Worm (Caenorhabditis elegans) whole organism, L1 larva: Measurements from ENCODE around the gene E01G4.6.
A peak's percentile ranks its signal among the peaks of the same experiment; 100 is the strongest.

Experiments used
- aha-1 ChIP-seq: fragments of 150-350 bp; optimal IDR thresholded peaks from 2 replicates; lab custom pipeline; 2014; ENCODE audit warnings: missing biosample characterization, missing genetic modification characterization
- ama-1 ChIP-seq: fragments of 150-350 bp; optimal IDR thresholded peaks from 2 replicates; lab custom pipeline; 2014
- blmp-1 ChIP-seq: fragments of 150-350 bp; optimal IDR thresholded peaks from 2 replicates; lab custom pipeline; 2014; ENCODE audit warnings: missing biosample characterization, missing genetic modification characterization
- ceh-63 ChIP-seq: fragments of 200-800 bp; sonication (Bioruptor generic); optimal IDR thresholded peaks from 2 replicates; lab custom pipeline; 2018; ENCODE audit warnings: mild to moderate bottlenecking, missing genetic modification characterization, missing compliant biosample characterization
- ceh-8 ChIP-seq: fragments of 200-800 bp; sonication (Bioruptor generic); optimal IDR thresholded peaks from 2 replicates; lab custom pipeline; 2018; ENCODE audit warnings: mild to moderate bottlenecking, missing genetic modification characterization, moderate library complexity, missing compliant biosample characterization
- ceh-88 ChIP-seq: fragments of 200-800 bp; sonication (Bioruptor generic); IDR thresholded peaks from 2 replicates; pipeline ENCODE4 v1.3.6; 2022; ENCODE audit warnings: missing genetic modification characterization, missing compliant biosample characterization
- ces-1 ChIP-seq: fragments of 150-350 bp; optimal IDR thresholded peaks from 2 replicates; lab custom pipeline; 2014; ENCODE audit warnings: missing biosample characterization, missing genetic modification reagents, missing genetic modification characterization
- efl-1 ChIP-seq, 4 experiments: fragments of 150-350 bp; optimal IDR thresholded peaks in 3 of 4; peaks in 1 of 4; 1 replicate in 1 of 4; 2 replicates in 3 of 4; lab custom pipeline; 2014; ENCODE audit warnings: missing biosample characterization in 2 of 4, missing genetic modification characterization in 2 of 4, missing genetic modification reagents in 2 of 4
- elt-2 ChIP-seq: sonication (generic microtip); optimal IDR thresholded peaks from 2 replicates; lab custom pipeline; 2016; ENCODE audit warnings: missing genetic modification characterization, mild to moderate bottlenecking, inconsistent platforms, missing compliant biosample characterization, missing genetic modification reagents
- fkh-10 ChIP-seq: sonication (generic microtip); optimal IDR thresholded peaks from 2 replicates; lab custom pipeline; 2017; ENCODE audit warnings: missing biosample characterization, missing genetic modification reagents, missing genetic modification characterization
- fkh-4 ChIP-seq: sonication (generic microtip); optimal IDR thresholded peaks from 2 replicates; lab custom pipeline; 2016; ENCODE audit warnings: missing compliant biosample characterization, missing genetic modification characterization, borderline replicate concordance
- fkh-8 ChIP-seq: sonication (generic microtip); optimal IDR thresholded peaks from 2 replicates; lab custom pipeline; 2016; ENCODE audit warnings: mild to moderate bottlenecking, missing genetic modification characterization, missing compliant biosample characterization
- hpl-2 ChIP-seq: fragments of 150-350 bp; optimal IDR thresholded peaks from 2 replicates; lab custom pipeline; 2014; ENCODE audit warnings: missing biosample characterization, missing genetic modification reagents, missing genetic modification characterization
- irx-1 ChIP-seq: sonication (generic microtip); optimal IDR thresholded peaks from 2 replicates; lab custom pipeline; 2016; ENCODE audit warnings: missing genetic modification characterization, missing compliant biosample characterization
- jun-1 ChIP-seq: fragments of 150-350 bp; optimal IDR thresholded peaks from 2 replicates; lab custom pipeline; 2014; ENCODE audit warnings: missing biosample characterization, missing genetic modification reagents, missing genetic modification characterization
- lin-13 ChIP-seq: fragments of 150-350 bp; optimal IDR thresholded peaks from 2 replicates; lab custom pipeline; 2014; ENCODE audit warnings: missing biosample characterization, missing genetic modification reagents, missing genetic modification characterization
- lin-39 ChIP-seq: fragments of 150-350 bp; optimal IDR thresholded peaks from 2 replicates; lab custom pipeline; 2014; ENCODE audit warnings: missing biosample characterization, missing genetic modification reagents, missing genetic modification characterization
- lsy-2 ChIP-seq, 2 experiments: fragments of 150-350 bp; optimal IDR thresholded peaks; 2 replicates each; lab custom pipeline; 2014; ENCODE audit warnings: missing biosample characterization in 2 of 2, missing genetic modification characterization in 2 of 2
- mab-9 ChIP-seq: fragments of 200-800 bp; sonication (Bioruptor generic); IDR thresholded peaks from 2 replicates; pipeline ENCODE4 v1.3.6; 2022; ENCODE audit warnings: missing genetic modification reagents, missing genetic modification characterization, missing compliant biosample characterization
- mdl-1 ChIP-seq, 2 experiments: fragments of 150-350 bp; optimal IDR thresholded peaks; 2 replicates each; lab custom pipeline; 2014 to 2017; ENCODE audit warnings: missing biosample characterization in 2 of 2, missing genetic modification characterization in 2 of 2, inconsistent platforms in 1 of 2
- mef-2 ChIP-seq: fragments of 150-350 bp; optimal IDR thresholded peaks from 2 replicates; lab custom pipeline; 2014; ENCODE audit warnings: missing biosample characterization, missing genetic modification characterization
- nhr-19 ChIP-seq: fragments of 200-800 bp; sonication (Bioruptor generic); conservative IDR thresholded peaks from 2 replicates; pipeline ENCODE4 v1.3.6; 2022; ENCODE audit warnings: missing genetic modification characterization, missing compliant biosample characterization
- nhr-20 ChIP-seq: sonication (generic microtip); optimal IDR thresholded peaks from 2 replicates; lab custom pipeline; 2016; ENCODE audit warnings: mild to moderate bottlenecking, missing genetic modification characterization, missing compliant biosample characterization
- nhr-47 ChIP-seq: sonication (generic microtip); optimal IDR thresholded peaks from 2 replicates; lab custom pipeline; 2016; ENCODE audit warnings: mild to moderate bottlenecking, missing genetic modification characterization, moderate library complexity, missing compliant biosample characterization
- nhr-77 ChIP-seq: fragments of 150-350 bp; optimal IDR thresholded peaks from 2 replicates; lab custom pipeline; 2014; ENCODE audit warnings: missing biosample characterization, missing genetic modification characterization
- nhr-85 ChIP-seq: sonication (generic microtip); peaks from one replicate; lab custom pipeline; 2016; ENCODE audit warnings: missing genetic modification characterization, inconsistent platforms, missing compliant biosample characterization
- pax-3 ChIP-seq: fragments of 200-800 bp; sonication (Bioruptor generic); optimal IDR thresholded peaks from 2 replicates; lab custom pipeline; 2018; ENCODE audit warnings: mild to moderate bottlenecking, missing genetic modification characterization, moderate library complexity, missing compliant biosample characterization
- snpc-4 ChIP-seq: fragments of 150-350 bp; optimal IDR thresholded peaks from 2 replicates; lab custom pipeline; 2014; ENCODE audit warnings: missing biosample characterization, missing genetic modification characterization
- snu-23 ChIP-seq: sonication (generic microtip); optimal IDR thresholded peaks from 2 replicates; lab custom pipeline; 2016; ENCODE audit warnings: missing genetic modification characterization, missing compliant biosample characterization
- sptf-1 ChIP-seq: fragments of 150-350 bp; optimal IDR thresholded peaks from 2 replicates; lab custom pipeline; 2014; ENCODE audit warnings: missing biosample characterization, missing genetic modification characterization
- tbx-2 ChIP-seq: sonication (generic microtip); optimal IDR thresholded peaks from 2 replicates; lab custom pipeline; 2016; ENCODE audit warnings: missing genetic modification characterization, missing compliant biosample characterization
- unc-130 ChIP-seq: fragments of 150-350 bp; optimal IDR thresholded peaks from 2 replicates; lab custom pipeline; 2017; ENCODE audit warnings: missing biosample characterization, missing genetic modification characterization, inconsistent platforms
- unc-86 ChIP-seq: sonication (generic microtip); optimal IDR thresholded peaks from 2 replicates; lab custom pipeline; 2016; ENCODE audit warnings: missing genetic modification characterization, missing compliant biosample characterization
- unc-98 ChIP-seq: fragments of 200-800 bp; sonication (Bioruptor generic); IDR thresholded peaks from 2 replicates; pipeline ENCODE4 v1.3.6; 2022; ENCODE audit warnings: missing genetic modification characterization, missing compliant biosample characterization
- xbp-1 ChIP-seq: sonication (generic microtip); optimal IDR thresholded peaks from 2 replicates; lab custom pipeline; 2016; ENCODE audit warnings: missing genetic modification characterization, missing compliant biosample characterization
- zip-4 ChIP-seq: fragments of 200-800 bp; sonication (Bioruptor generic); optimal IDR thresholded peaks from 2 replicates; lab custom pipeline; 2018; ENCODE audit warnings: mild to moderate bottlenecking, missing genetic modification characterization, moderate library complexity, missing compliant biosample characterization
- ztf-4 ChIP-seq: fragments of 150-350 bp; optimal IDR thresholded peaks from 2 replicates; lab custom pipeline; 2014; ENCODE audit warnings: missing biosample characterization, missing genetic modification characterization

E01G4.6 gene

ce11 chrII:13521179-13521616 lies 39.0 kb downstream of the E01G4.6 start (continued):
- TF ChIP-seq snu-23 (GFP tag; lab: Kevin White, UChicago) (no peak), nhr-85 (tag; lab: Kevin White, UChicago) (no peak), ceh-88 (GFP tag; lab: Robert Waterston, UW) (no peak), nhr-19 (GFP tag; lab: Robert Waterston, UW) (peak; percentile 22), mab-9 (GFP tag; lab: Robert Waterston, UW) (no peak)

- TF ChIP-seq hpl-2 (GFP tag; lab: Kevin White, UChicago) (no peak), aha-1 (tag; lab: Kevin White, UChicago) (no peak), efl-1 (optimal IDR thresholded peaks at IDR 0.05; lab: Kevin White, UChicago) (no peak), efl-1 (GFP tag; optimal IDR thresholded peaks at IDR 0.05 in 1 of 2; lab: Kevin White, UChicago) (peak in 1 of 2 experiments; percentile 47), unc-130 (no peak), ztf-4 (tag; lab: Kevin White, UChicago) (no peak), fkh-8 (no peak), nhr-20 (tag; lab: Kevin White, UChicago) (no peak), snpc-4 (tag; lab: Kevin White, UChicago) (peak; percentile 92), jun-1 (tag; lab: Kevin White, UChicago) (no peak), nhr-85 (tag; lab: Kevin White, UChicago) (peak; percentile 68), nhr-47 (tag; lab: Kevin White, UChicago) (no peak), nhr-77 (tag; lab: Kevin White, UChicago) (no peak), unc-86 (tag; lab: Kevin White, UChicago) (no peak), ama-1 (lab: Kevin White, UChicago) (no peak)
- TF ChIP-seq, all 84 proteins: peak for 3
These were observed 39.8 kb downstream of the E01G4.6 start for ce11 chrII:13521977-13522404.

ce11 chrII:13529131-13529530 lies 46.9 kb downstream of the E01G4.6 start:
- TF ChIP-seq ces-1 (GFP tag; lab: Kevin White, UChicago) (no peak), elt-2 (no peak), ceh-88 (GFP tag; lab: Robert Waterston, UW) (no peak), unc-98 (no peak), lin-13 (GFP tag; lab: Kevin White, UChicago) (no peak), lsy-2 (tag; optimal IDR thresholded peaks at IDR 0.05; lab: Kevin White, UChicago) (no peak), lin-39 (no peak), irx-1 (tag; lab: Kevin White, UChicago) (no peak)
- TF ChIP-seq, all 84 proteins: peak for 0

ce11 chrII:13530657-13531056 lies 48.5 kb downstream of the E01G4.6 start:
- TF ChIP-seq blmp-1 (no peak), mdl-1 (tag; optimal IDR thresholded peaks at IDR 0.05; lab: Kevin White, UChicago) (no peak), ceh-8 (GFP tag; lab: Kevin White, UChicago) (no peak), fkh-4 (no peak), unc-130 (no peak), ceh-63 (GFP tag; lab: Kevin White, UChicago) (no peak), ces-1 (GFP tag; lab: Kevin White, UChicago) (no peak), nhr-19 (GFP tag; lab: Robert Waterston, UW) (no peak), tbx-2 (tag; lab: Kevin White, UChicago) (no peak), snu-23 (GFP tag; lab: Kevin White, UChicago) (no peak), mef-2 (tag; lab: Kevin White, UChicago) (no peak), xbp-1 (tag; lab: Kevin White, UChicago) (no peak), lsy-2 (tag; optimal IDR thresholded peaks at IDR 0.05; lab: Kevin White, UChicago) (no peak), sptf-1 (tag; lab: Kevin White, UChicago) (no peak), zip-4 (GFP tag; lab: Kevin White, UChicago) (no peak), fkh-10 (no peak), pax-3 (tag; lab: Kevin White, UChicago) (no peak)
